2 worm cellular contexts compared by ENCODE assay signal in genomic region chrII:6351887-6352286, ce11.
TF ChIP-seq lines count a peak whose summit lies in the region.

TSS of gene C32D5.10 (minus strand) at chrII:6351987.

TF ChIP-seq in whole organism, L2 larva, 48 proteins besides CTCF, POLR2A, EP300 and RAD21:
- TF ChIP-seq nhr-11 (tag; optimal IDR thresholded peaks at IDR 0.05; lab: Kevin White, UChicago) (no peak), aly-2 (tag; optimal IDR thresholded peaks at IDR 0.05; lab: Kevin White, UChicago) (no peak), nhr-25 (tag; optimal IDR thresholded peaks at IDR 0.05; lab: Kevin White, UChicago) (peak; percentile 28)

TF ChIP-seq in whole organism, L3 larva, 47 proteins besides CTCF, POLR2A, EP300 and RAD21:
- TF ChIP-seq nhr-23 (tag; optimal IDR thresholded peaks at IDR 0.05; lab: Kevin White, UChicago) (peak; percentile 13), ceh-16 (tag; optimal IDR thresholded peaks at IDR 0.05; lab: Kevin White, UChicago) (no peak)

Comparison
In these comparisons a context has a peak if more than half of its experiments do, and no peak if none do; other contexts are left out.
1. Of the 25 proteins assayed by ChIP-seq in both whole organism, L2 larva and whole organism, L3 larva: peak only in whole organism, L2 larva: nhr-25; only in whole organism, L3 larva: nhr-23; in both: none; in neither: 23.